Worm (Caenorhabditis elegans): ENCODE results near the gene T06A1.1.

T06A1.1 gene

ce11 chrV:1925487-1925886 is at the start of gene T06A1.1:
Gene T06A1.1 (minus strand): TSS chrV:1925587.
- TF ChIP-seq ets-4 (GFP tag; optimal IDR thresholded peaks at IDR 0.05): no peak
- TF ChIP-seq chd-7 (tag; optimal IDR thresholded peaks at IDR 0.05): no peak

- TF ChIP-seq hlh-12 (tag; optimal IDR thresholded peaks at IDR 0.05) (no peak), him-1 (tag; optimal IDR thresholded peaks at IDR 0.05) (no peak), nfya-1 (tag; optimal IDR thresholded peaks at IDR 0.05; ENCODE audit: borderline replicate concordance, insufficient read depth) (no peak), attf-5 (GFP tag; optimal IDR thresholded peaks at IDR 0.05) (no peak), ceh-40 (GFP tag; IDR thresholded peaks at IDR 0.05) (no peak), ztf-3 (GFP tag; optimal IDR thresholded peaks at IDR 0.05) (no peak), pha-4 (tag; optimal IDR thresholded peaks at IDR 0.05) (no peak), ceh-79 (tag; optimal IDR thresholded peaks at IDR 0.05) (no peak), dpl-1 (GFP tag; optimal IDR thresholded peaks at IDR 0.05) (no peak), hrde-1 (tag; optimal IDR thresholded peaks at IDR 0.05; ENCODE audit: borderline replicate concordance) (no peak), egrh-3 (GFP tag; IDR thresholded peaks at IDR 0.05) (no peak), let-607 (tag; optimal IDR thresholded peaks at IDR 0.05) (no peak), hsf-1 (GFP tag; IDR thresholded peaks at IDR 0.05) (no peak), pbrm-1 (GFP tag; IDR thresholded peaks at IDR 0.05) (no peak)
Observed at ce11 chrV:1975049-1975448, 49.7 kb upstream of the T06A1.1 start, which contains the start of gene fbxa-201. Gene fbxa-201 (plus strand): TSS chrV:1975349.

- no peak for TF ChIP-seq rec-8 (tag; optimal IDR thresholded peaks at IDR 0.05)
- TF ChIP-seq ztf-26 (tag; optimal IDR thresholded peaks at IDR 0.05): no peak
- no peak for TF ChIP-seq Y53G8AR.9 (GFP tag; conservative IDR thresholded peaks at IDR 0.05)
Observed at ce11 chrV:1969690-1970089, 44.3 kb upstream of the T06A1.1 start.

- no peak for TF ChIP-seq ztf-28 (GFP tag; IDR thresholded peaks at IDR 0.05)
- TF ChIP-seq repo-1 (tag; optimal IDR thresholded peaks at IDR 0.05): no peak
- TF ChIP-seq ceh-91 (GFP tag; IDR thresholded peaks at IDR 0.05): no peak
- TF ChIP-seq snpc-4 (GFP tag; optimal IDR thresholded peaks at IDR 0.05): no peak
- TF ChIP-seq snpc-4 (tag; optimal IDR thresholded peaks at IDR 0.05): no peak
- TF ChIP-seq him-1 (tag; optimal IDR thresholded peaks at IDR 0.05): no peak
- no peak for TF ChIP-seq egrh-3 (GFP tag; IDR thresholded peaks at IDR 0.05)
- TF ChIP-seq ztf-6 (GFP tag; IDR thresholded peaks at IDR 0.05): no peak
- no peak for TF ChIP-seq ceh-27 (GFP tag; optimal IDR thresholded peaks at IDR 0.05)
- TF ChIP-seq hmg-1.2 (GFP tag; IDR thresholded peaks at IDR 0.05): no peak
- TF ChIP-seq cebp-1 (GFP tag; IDR thresholded peaks at IDR 0.05): no peak
- TF ChIP-seq cebp-1 (tag; optimal IDR thresholded peaks at IDR 0.05): no peak
Observed at ce11 chrV:1969228-1969627, 43.8 kb upstream of the T06A1.1 start, which contains the start of gene acs-3. Gene acs-3 (plus strand): TSS chrV:1969528.

ce11 chrV:1968809-1969208 is 43.4 kb upstream of the T06A1.1 start:
- TF ChIP-seq repo-1 (tag; optimal IDR thresholded peaks at IDR 0.05) (no peak), F33H1.4 (GFP tag; IDR thresholded peaks at IDR 0.05) (no peak), tlf-1 (GFP tag; optimal IDR thresholded peaks at IDR 0.05) (no peak), lin-54 (GFP tag; optimal IDR thresholded peaks at IDR 0.05) (no peak), egrh-3 (GFP tag; IDR thresholded peaks at IDR 0.05) (no peak), ceh-27 (GFP tag; optimal IDR thresholded peaks at IDR 0.05) (no peak), snpc-1.3 (tag; optimal IDR thresholded peaks at IDR 0.05; ENCODE audit: insufficient read depth) (no peak), F22D6.2 (tag; optimal IDR thresholded peaks at IDR 0.05) (no peak), him-1 (tag; optimal IDR thresholded peaks at IDR 0.05) (no peak), hlh-26 (GFP tag; conservative IDR thresholded peaks at IDR 0.05) (no peak), egl-18 (GFP tag; IDR thresholded peaks at IDR 0.05) (no peak)
